Worm (Caenorhabditis elegans): Measurements from ENCODE around the gene srlf-31.

DNA sequence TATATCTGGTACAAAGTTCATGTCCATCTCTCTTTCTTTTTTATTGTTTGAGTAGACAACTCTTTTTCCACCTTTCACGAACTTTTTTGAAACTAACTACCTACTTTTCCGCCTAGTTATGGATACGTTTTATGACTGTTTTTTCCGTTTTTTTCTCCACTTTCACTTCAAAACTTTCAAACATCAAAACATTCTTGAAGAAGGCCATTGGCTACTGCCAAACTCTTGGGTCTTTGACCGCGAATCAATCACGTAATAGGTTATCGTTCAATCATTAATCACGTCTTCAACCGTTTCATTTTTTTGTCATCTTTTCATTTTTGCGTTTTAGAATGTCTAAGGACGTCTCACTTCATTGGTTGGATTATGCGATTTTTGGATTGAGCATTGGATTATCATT is 14.1 kb upstream of the srlf-31 start, which contains the start of gene slc-5A12:
- TF ChIP-seq dao-5 (tag; optimal IDR thresholded peaks at IDR 0.05) (no peak), him-1 (tag; optimal IDR thresholded peaks at IDR 0.05) (no peak), W03F9.2 (tag; optimal IDR thresholded peaks at IDR 0.05) (no peak)

Data from whole organism, L4/young adult.